Worm (Caenorhabditis elegans): ENCODE results near the gene ccdc-149.

ccdc-149 gene

ce11 chrX:11472953-11473671 is 38.1 kb downstream of the ccdc-149 start (continued):
- TF ChIP-seq nhr-11 (tag; optimal IDR thresholded peaks at IDR 0.05) = peak; percentile 25
- no peak for TF ChIP-seq T20F7.1 (GFP tag; optimal IDR thresholded peaks at IDR 0.05)
- peak; percentile 30; the same call in 1 of the 2 replicates for TF ChIP-seq vab-7 (GFP tag; IDR thresholded peaks at IDR 0.05)
- TF ChIP-seq hif-1 (tag; optimal IDR thresholded peaks at IDR 0.05) = peak; percentile 39 to 49
- TF ChIP-seq jun-1 (tag; optimal IDR thresholded peaks at IDR 0.05) = no peak
- TF ChIP-seq lim-7 (GFP tag; IDR thresholded peaks at IDR 0.05) = no peak
- TF ChIP-seq attf-4 (tag; optimal IDR thresholded peaks at IDR 0.05) = no peak
- no peak for TF ChIP-seq nhr-77 (tag; optimal IDR thresholded peaks at IDR 0.05)
- no peak for TF ChIP-seq dmd-9 (GFP tag; IDR thresholded peaks at IDR 0.05)
- no peak for TF ChIP-seq daf-16 (GFP tag; optimal IDR thresholded peaks at IDR 0.05)
- no peak for TF ChIP-seq daf-16 (tag; optimal IDR thresholded peaks at IDR 0.05)
- no peak for TF ChIP-seq lin-39 (tag; optimal IDR thresholded peaks at IDR 0.05)
- TF ChIP-seq dpl-1 (GFP tag; optimal IDR thresholded peaks at IDR 0.05) = no peak
- peak; percentile 86 for TF ChIP-seq ctbp-1 (GFP tag; IDR thresholded peaks at IDR 0.05)
- TF ChIP-seq spr-3 (GFP tag; optimal IDR thresholded peaks at IDR 0.05) = no peak
- TF ChIP-seq pha-4 (GFP tag; IDR thresholded peaks at IDR 0.05) = peak; percentile 15; the same call in 1 of the 2 replicates
- no peak for TF ChIP-seq pha-4 (tag; optimal IDR thresholded peaks at IDR 0.05)
- TF ChIP-seq aha-1 (tag) = peak; percentile 88
- no peak for TF ChIP-seq fos-1 (tag; optimal IDR thresholded peaks at IDR 0.05)
- no peak for TF ChIP-seq lir-3 (tag; optimal IDR thresholded peaks at IDR 0.05)
- TF ChIP-seq ceh-44 (GFP tag; IDR thresholded peaks at IDR 0.05) = 0 out of 2 replicates have a peak, but pooled peaks have one; percentile 45
- no peak for TF ChIP-seq F26F4.8 (GFP tag; conservative IDR thresholded peaks at IDR 0.05)
- TF ChIP-seq lin-15B (tag; optimal IDR thresholded peaks at IDR 0.05) = no peak
- peak; percentile 35 to 40 for TF ChIP-seq lsy-2 (tag; optimal IDR thresholded peaks at IDR 0.05)
- TF ChIP-seq ceh-32 (tag; optimal IDR thresholded peaks at IDR 0.05; ENCODE audit: poor library complexity) = peak; percentile 60
- no peak for TF ChIP-seq snpc-1.2 (GFP tag; IDR thresholded peaks at IDR 0.05)
- TF ChIP-seq unc-62 (GFP tag; optimal IDR thresholded peaks at IDR 0.05 in 1 of 2) = peak in 1 of 2 experiments; percentile 99
- no peak for TF ChIP-seq unc-62 (tag; optimal IDR thresholded peaks at IDR 0.05)
- no peak for TF ChIP-seq nhr-41 (GFP tag; IDR thresholded peaks at IDR 0.05)
- TF ChIP-seq mxl-3 (GFP tag; optimal IDR thresholded peaks at IDR 0.05) = no peak
- 0 out of 2 replicates have a peak, but pooled peaks have one; percentile 38 for TF ChIP-seq T26A8.4 (GFP tag; IDR thresholded peaks at IDR 0.05)
- peak; percentile 98 for TF ChIP-seq set-16 (GFP tag; IDR thresholded peaks at IDR 0.05)
- peak; percentile 70; the same call in 1 of the 2 replicates for TF ChIP-seq ceh-20 (GFP tag; IDR thresholded peaks at IDR 0.05)
- TF ChIP-seq mep-1 (tag; optimal IDR thresholded peaks at IDR 0.05) = peak; percentile 62
- no peak for TF ChIP-seq Y105C5A.15 (GFP tag; IDR thresholded peaks at IDR 0.05)
- TF ChIP-seq lin-1 (GFP tag; IDR thresholded peaks at IDR 0.05) = no peak
- TF ChIP-seq F49E8.2 (tag; optimal IDR thresholded peaks at IDR 0.05; ENCODE audit: borderline replicate concordance) = no peak
- no peak for TF ChIP-seq nhr-42 (GFP tag; IDR thresholded peaks at IDR 0.05)
- no peak for TF ChIP-seq zip-2 (tag; optimal IDR thresholded peaks at IDR 0.05)
- peak; percentile 87 for TF ChIP-seq F37D6.2 (tag; optimal IDR thresholded peaks at IDR 0.05)
- TF ChIP-seq cey-2 (tag; optimal IDR thresholded peaks at IDR 0.05; ENCODE audit: borderline replicate concordance, insufficient read depth) = no peak
- peak; percentile 75 for TF ChIP-seq rbr-2 (tag; optimal IDR thresholded peaks at IDR 0.05)
- no peak for TF ChIP-seq ZK546.5 (tag; optimal IDR thresholded peaks at IDR 0.05)
- no peak for TF ChIP-seq snpc-4 (tag; optimal IDR thresholded peaks at IDR 0.05)
- TF ChIP-seq skn-1 (tag; optimal IDR thresholded peaks at IDR 0.05) = peak; percentile 2
- no peak for TF ChIP-seq zag-1 (tag; optimal IDR thresholded peaks at IDR 0.05)
- TF ChIP-seq dmd-6 (GFP tag; IDR thresholded peaks at IDR 0.05) = peak; percentile 19; the same call in 1 of the 2 replicates
- TF ChIP-seq unc-39 (tag; optimal IDR thresholded peaks at IDR 0.05) = no peak
- no peak for TF ChIP-seq nhr-48 (tag; optimal IDR thresholded peaks at IDR 0.05)
- TF ChIP-seq nhr-237 (tag; optimal IDR thresholded peaks at IDR 0.05) = no peak
- no peak for TF ChIP-seq saeg-2 (GFP tag; IDR thresholded peaks at IDR 0.05)

Data from whole organism, L4 larva.